Worm (Caenorhabditis elegans) whole organism, young adult: ENCODE results near the gene abt-1.

Experiments used
- B0261.1 ChIP-seq: sonication (generic microtip); optimal IDR thresholded peaks from 2 replicates; lab custom pipeline; 2016; ENCODE audit warnings: mild to moderate bottlenecking, missing genetic modification characterization, moderate library complexity, missing compliant biosample characterization
- D2030.7 ChIP-seq: fragments of 200-800 bp; sonication (Bioruptor generic); IDR thresholded peaks from 2 replicates; pipeline ENCODE4 v1.3.6; 2022; ENCODE audit warnings: missing genetic modification reagents, missing genetic modification characterization, missing compliant biosample characterization
- F39B2.1 ChIP-seq: fragments of 200-800 bp; sonication (Bioruptor generic); IDR thresholded peaks from 2 replicates; pipeline ENCODE4 v1.3.6; 2022; ENCODE audit warnings: missing genetic modification reagents, missing genetic modification characterization, missing compliant biosample characterization
- F57C9.4 ChIP-seq: sonication (generic microtip); optimal IDR thresholded peaks from 2 replicates; lab custom pipeline; 2017; ENCODE audit warnings: mild to moderate bottlenecking, missing genetic modification characterization, missing compliant biosample characterization
- T07F8.4 ChIP-seq: sonication (generic microtip); optimal IDR thresholded peaks from 2 replicates; lab custom pipeline; 2016; ENCODE audit warnings: mild to moderate bottlenecking, missing genetic modification characterization, moderate library complexity, missing compliant biosample characterization
- T26A5.8 ChIP-seq: sonication (generic microtip); optimal IDR thresholded peaks from 2 replicates; lab custom pipeline; 2016; ENCODE audit warnings: missing genetic modification characterization, missing compliant biosample characterization
- Y56A3A.18 ChIP-seq: fragments of 200-800 bp; sonication (Bioruptor generic); IDR thresholded peaks from 2 replicates; pipeline ENCODE4 v1.3.6; 2022; ENCODE audit warnings: missing genetic modification reagents, missing genetic modification characterization, missing compliant biosample characterization
- Y95B8A.8 ChIP-seq: fragments of 200-800 bp; sonication (Bioruptor generic); IDR thresholded peaks from 2 replicates; pipeline ENCODE4 v1.3.6; 2022; ENCODE audit warnings: missing genetic modification reagents, missing genetic modification characterization, missing compliant biosample characterization
- akir-1 ChIP-seq: fragments of 200-800 bp; sonication (Bioruptor generic); optimal IDR thresholded peaks from 2 replicates; lab custom pipeline; 2018; ENCODE audit warnings: mild to moderate bottlenecking, missing genetic modification characterization, moderate library complexity, missing compliant biosample characterization
- aptf-2 ChIP-seq: fragments of 200-800 bp; sonication (Bioruptor generic); conservative IDR thresholded peaks from 2 replicates; pipeline ENCODE4 v1.3.6; 2022; ENCODE audit warnings: missing genetic modification reagents, missing genetic modification characterization, missing compliant biosample characterization
- atf-7 ChIP-seq: sonication (generic microtip); optimal IDR thresholded peaks from 2 replicates; lab custom pipeline; 2017; ENCODE audit warnings: mild to moderate bottlenecking, missing genetic modification characterization, missing compliant biosample characterization
- bed-1 ChIP-seq: fragments of 200-800 bp; sonication (Bioruptor generic); IDR thresholded peaks from 2 replicates; pipeline ENCODE4 v1.3.6; 2022; ENCODE audit warnings: missing genetic modification reagents, missing genetic modification characterization, missing compliant biosample characterization
- cebp-1 ChIP-seq, 2 experiments: fragments of 200-800 bp in 1 of 2; sonication (Bioruptor generic) in 1 of 2; sonication (generic microtip) in 1 of 2; IDR thresholded peaks in 1 of 2; optimal IDR thresholded peaks in 1 of 2; 2 replicates each; pipeline versions ENCODE4 v1.3.6 to Lab custom; 2017 to 2022; ENCODE audit warnings: missing compliant biosample characterization in 2 of 2, missing genetic modification characterization in 2 of 2, mild to moderate bottlenecking in 1 of 2, missing genetic modification reagents in 1 of 2, moderate library complexity in 1 of 2
- cebp-2 ChIP-seq: fragments of 200-800 bp; sonication (Bioruptor generic); IDR thresholded peaks from 2 replicates; pipeline ENCODE4 v1.3.6; 2022; ENCODE audit warnings: missing genetic modification characterization, missing compliant biosample characterization
- ceh-100 ChIP-seq: fragments of 200-800 bp; sonication (Bioruptor generic); IDR thresholded peaks from 2 replicates; pipeline ENCODE4 v1.3.6; 2022; ENCODE audit warnings: missing genetic modification reagents, missing genetic modification characterization, missing compliant biosample characterization
- ceh-40 ChIP-seq: fragments of 200-800 bp; sonication (Bioruptor generic); IDR thresholded peaks from 2 replicates; pipeline ENCODE4 v1.3.6; 2022; ENCODE audit warnings: missing genetic modification characterization, missing compliant biosample characterization
- ceh-58 ChIP-seq: fragments of 200-800 bp; sonication (Bioruptor generic); IDR thresholded peaks from 2 replicates; pipeline ENCODE4 v1.3.6; 2022; ENCODE audit warnings: missing genetic modification characterization, missing compliant biosample characterization
- dox-1 ChIP-seq: fragments of 200-800 bp; sonication (Bioruptor generic); IDR thresholded peaks from 2 replicates; pipeline ENCODE4 v1.3.6; 2022; ENCODE audit warnings: missing genetic modification reagents, missing genetic modification characterization, missing compliant biosample characterization
- efl-1 ChIP-seq: fragments of 150-350 bp; optimal IDR thresholded peaks from 2 replicates; lab custom pipeline; 2014; ENCODE audit warnings: missing biosample characterization, missing genetic modification reagents, missing genetic modification characterization
- egrh-3 ChIP-seq: fragments of 200-800 bp; sonication (Bioruptor generic); IDR thresholded peaks from 2 replicates; pipeline ENCODE4 v1.3.6; 2022; ENCODE audit warnings: missing genetic modification reagents, missing genetic modification characterization, missing compliant biosample characterization
- ekl-4 ChIP-seq: fragments of 200-800 bp; sonication (Bioruptor generic); IDR thresholded peaks from 2 replicates; pipeline ENCODE4 v1.3.6; 2022; ENCODE audit warnings: missing genetic modification reagents, missing genetic modification characterization, missing compliant biosample characterization
- hmg-20 ChIP-seq: fragments of 200-800 bp; sonication (Bioruptor generic); IDR thresholded peaks from 2 replicates; pipeline ENCODE4 v1.3.6; 2022; ENCODE audit warnings: missing genetic modification reagents, missing genetic modification characterization, missing compliant biosample characterization
- lag-1 ChIP-seq: fragments of 200-800 bp; sonication (Bioruptor generic); IDR thresholded peaks from 2 replicates; pipeline ENCODE4 v1.3.6; 2022; ENCODE audit warnings: missing genetic modification reagents, missing genetic modification characterization, missing compliant biosample characterization
- let-607 ChIP-seq, 2 experiments: fragments of 200-800 bp in 1 of 2; sonication (Bioruptor generic) in 1 of 2; sonication (generic microtip) in 1 of 2; optimal IDR thresholded peaks; 2 replicates each; lab custom pipeline; 2016 to 2018; ENCODE audit warnings: mild to moderate bottlenecking in 2 of 2, missing compliant biosample characterization in 2 of 2, missing genetic modification characterization in 2 of 2, moderate library complexity in 2 of 2, missing genotype in 1 of 2
- lin-35 ChIP-seq, 3 experiments: fragments of 150-350 bp in 2 of 3; sonication (generic microtip) in 1 of 3; optimal IDR thresholded peaks; 2 replicates each; lab custom pipeline; 2014 to 2018; ENCODE audit warnings: missing biosample characterization in 3 of 3, missing genetic modification characterization in 3 of 3, missing genetic modification reagents in 3 of 3
- madf-10 ChIP-seq: sonication (generic microtip); optimal IDR thresholded peaks from 2 replicates; lab custom pipeline; 2016; ENCODE audit warnings: mild to moderate bottlenecking, missing genetic modification characterization, missing compliant biosample characterization
- madf-3 ChIP-seq: fragments of 200-800 bp; sonication (Bioruptor generic); IDR thresholded peaks from 2 replicates; pipeline ENCODE4 v1.3.6; 2022; ENCODE audit warnings: missing genetic modification reagents, missing genetic modification characterization, missing compliant biosample characterization
- mes-4 ChIP-seq: sonication (generic microtip); optimal IDR thresholded peaks from 2 replicates; lab custom pipeline; 2016; ENCODE audit warnings: missing genotype, missing genetic modification characterization, missing compliant biosample characterization
- mxl-1 ChIP-seq: sonication (generic microtip); optimal IDR thresholded peaks from 2 replicates; lab custom pipeline; 2016; ENCODE audit warnings: missing genetic modification characterization, missing compliant biosample characterization
- nfya-1 ChIP-seq: sonication (generic microtip); optimal IDR thresholded peaks from 2 replicates; lab custom pipeline; 2017; ENCODE audit warnings: antibody characterized with exemption, missing compliant biosample characterization, missing genetic modification characterization, borderline replicate concordance; ENCODE audit not compliant: insufficient read depth
- nhr-90 ChIP-seq: sonication (generic microtip); optimal IDR thresholded peaks from 2 replicates; lab custom pipeline; 2016; ENCODE audit warnings: missing genotype, mild to moderate bottlenecking, missing genetic modification characterization, missing compliant biosample characterization
- rpc-1 ChIP-seq, 2 experiments: fragments of 150-350 bp in 1 of 2; sonication (generic microtip) in 1 of 2; optimal IDR thresholded peaks; 2 replicates each; lab custom pipeline; 2014 to 2018; ENCODE audit warnings: missing biosample characterization in 1 of 2, missing genetic modification characterization in 1 of 2, missing genetic modification reagents in 1 of 2, missing genotype in 1 of 2
- sdz-38 ChIP-seq: sonication (generic microtip); optimal IDR thresholded peaks from 2 replicates; lab custom pipeline; 2016; ENCODE audit warnings: missing genotype, missing genetic modification characterization, missing compliant biosample characterization
- sea-2 ChIP-seq: fragments of 200-800 bp; sonication (Bioruptor generic); IDR thresholded peaks from 2 replicates; pipeline ENCODE4 v1.3.6; 2022; ENCODE audit warnings: missing genetic modification characterization, missing compliant biosample characterization
- snpc-3.4 ChIP-seq: sonication (generic microtip); optimal IDR thresholded peaks from 2 replicates; lab custom pipeline; 2017; ENCODE audit warnings: missing genetic modification characterization, mild to moderate bottlenecking, missing compliant biosample characterization, antibody characterized with exemption, moderate library complexity, missing genotype, missing genetic modification reagents
- snpc-4 ChIP-seq, 5 experiments: fragments of 150-350 bp in 1 of 5; sonication (generic microtip) in 4 of 5; optimal IDR thresholded peaks; 2 replicates each; lab custom pipeline; 2014 to 2018; ENCODE audit warnings: missing genetic modification characterization in 5 of 5, missing biosample characterization in 3 of 5, antibody characterized with exemption in 2 of 5, mild to moderate bottlenecking in 2 of 5, missing compliant biosample characterization in 2 of 5, missing genotype in 2 of 5, moderate library complexity in 2 of 5, missing genetic modification reagents in 1 of 5
- somi-1 ChIP-seq: fragments of 200-800 bp; sonication (Bioruptor generic); optimal IDR thresholded peaks from 2 replicates; lab custom pipeline; 2018; ENCODE audit warnings: mild to moderate bottlenecking, missing genetic modification characterization, missing compliant biosample characterization
- tbx-9 ChIP-seq: sonication (generic microtip); optimal IDR thresholded peaks from 2 replicates; lab custom pipeline; 2016; ENCODE audit warnings: borderline replicate concordance, missing genetic modification characterization, inconsistent platforms, missing compliant biosample characterization
- tlf-1 ChIP-seq: fragments of 200-800 bp; sonication (Bioruptor generic); optimal IDR thresholded peaks from 2 replicates; lab custom pipeline; 2018; ENCODE audit warnings: mild to moderate bottlenecking, missing genetic modification characterization, missing compliant biosample characterization
- unc-62 ChIP-seq: fragments of 150-350 bp; optimal IDR thresholded peaks from 2 replicates; lab custom pipeline; 2014; ENCODE audit warnings: missing biosample characterization, missing genetic modification reagents, missing genetic modification characterization
- xnd-1 ChIP-seq: sonication (generic microtip); optimal IDR thresholded peaks from 2 replicates; lab custom pipeline; 2016; ENCODE audit warnings: missing genotype, missing genetic modification reagents, missing genetic modification characterization, missing compliant biosample characterization
- zim-3 ChIP-seq: sonication (generic microtip); optimal IDR thresholded peaks from 2 replicates; lab custom pipeline; 2017; ENCODE audit warnings: mild to moderate bottlenecking, missing genetic modification characterization, moderate library complexity, missing compliant biosample characterization
- ztf-18 ChIP-seq: sonication (generic microtip); optimal IDR thresholded peaks from 2 replicates; lab custom pipeline; 2016; ENCODE audit warnings: missing genotype, mild to moderate bottlenecking, missing genetic modification characterization, missing compliant biosample characterization
- ztf-22 ChIP-seq: fragments of 200-800 bp; sonication (Bioruptor generic); optimal IDR thresholded peaks from 2 replicates; lab custom pipeline; 2018; ENCODE audit warnings: mild to moderate bottlenecking, missing genetic modification characterization, moderate library complexity, missing compliant biosample characterization
- ztf-25 ChIP-seq: fragments of 200-800 bp; sonication (Bioruptor generic); IDR thresholded peaks from 2 replicates; pipeline ENCODE4 v1.3.6; 2022; ENCODE audit warnings: missing genetic modification reagents, missing genetic modification characterization, missing compliant biosample characterization
- ztf-26 ChIP-seq: sonication (generic microtip); optimal IDR thresholded peaks from 2 replicates; lab custom pipeline; 2017; ENCODE audit warnings: missing genetic modification characterization, missing compliant biosample characterization
- ztf-6 ChIP-seq: fragments of 200-800 bp; sonication (Bioruptor generic); IDR thresholded peaks from 2 replicates; pipeline ENCODE4 v1.3.6; 2022; ENCODE audit warnings: missing genetic modification reagents, missing genetic modification characterization, missing compliant biosample characterization

The abt-1 gene

ce11 chrIV:10252350-10252792 lies 37.7 kb upstream of the abt-1 start (continued):
- TF ChIP-seq xnd-1 (no peak), ceh-58 (GFP tag; lab: Robert Waterston, UW) (no peak), hmg-20 (GFP tag; lab: Robert Waterston, UW) (no peak), madf-10 (tag; lab: Kevin White, UChicago) (peak; percentile 60), cebp-2 (GFP tag; lab: Robert Waterston, UW) (no peak), unc-62 (GFP tag; lab: Kevin White, UChicago) (peak; percentile 41), aptf-2 (no peak), efl-1 (no peak), bed-1 (no peak), mxl-1 (tag; lab: Kevin White, UChicago) (peak; percentile 19), Y56A3A.18 (GFP tag; lab: Robert Waterston, UW) (no peak), D2030.7 (GFP tag; lab: Robert Waterston, UW) (no peak), ceh-40 (GFP tag; lab: Robert Waterston, UW) (no peak), mes-4 (tag; lab: Kevin White, UChicago) (no peak), tbx-9 (tag; lab: Kevin White, UChicago) (no peak), rpc-1 (optimal IDR thresholded peaks at IDR 0.05; lab: Kevin White, UChicago) (no peak), rpc-1 (tag; optimal IDR thresholded peaks at IDR 0.05; lab: Kevin White, UChicago) (no peak), cebp-1 (GFP tag; IDR thresholded peaks at IDR 0.05; lab: Robert Waterston, UW) (peak; percentile 50; the same call in 1 of the 2 replicates), cebp-1 (tag; optimal IDR thresholded peaks at IDR 0.05; lab: Kevin White, UChicago) (peak; percentile 89), F57C9.4 (no peak), ceh-100 (0 out of 2 replicates have a peak, but pooled peaks have one; percentile 10), T07F8.4 (no peak), T26A5.8 (tag; lab: Kevin White, UChicago) (no peak), sea-2 (no peak), ztf-22 (peak; percentile 61), lin-35 (GFP tag; optimal IDR thresholded peaks at IDR 0.05; lab: Kevin White, UChicago) (peak in 2 of 3 experiments; percentile 32 to 80), ekl-4 (GFP tag; lab: Robert Waterston, UW) (0 out of 2 replicates have a peak, but pooled peaks have one; percentile 28), F39B2.1 (GFP tag; lab: Robert Waterston, UW) (no peak), ztf-26 (tag; lab: Kevin White, UChicago) (peak; percentile 43), ztf-25 (GFP tag; lab: Robert Waterston, UW) (no peak), zim-3 (tag; lab: Kevin White, UChicago) (no peak), ztf-18 (tag; lab: Kevin White, UChicago) (peak; percentile 21), egrh-3 (GFP tag; lab: Robert Waterston, UW) (peak; percentile 76), madf-3 (GFP tag; lab: Robert Waterston, UW) (no peak), ztf-6 (no peak), let-607 (tag; optimal IDR thresholded peaks at IDR 0.05; lab: Kevin White, UChicago) (peak; percentile 65 to 75), snpc-3.4 (no peak), sdz-38 (tag; lab: Kevin White, UChicago) (no peak), dox-1 (GFP tag; lab: Robert Waterston, UW) (peak; percentile 83), somi-1 (GFP tag; lab: Kevin White, UChicago) (peak; percentile 84), tlf-1 (GFP tag; lab: Kevin White, UChicago) (peak; percentile 75), B0261.1 (no peak), nfya-1 (tag; lab: Kevin White, UChicago) (no peak), nhr-90 (tag; lab: Kevin White, UChicago) (peak; percentile 50), atf-7 (tag; lab: Kevin White, UChicago) (peak; percentile 93), snpc-4 (GFP tag; optimal IDR thresholded peaks at IDR 0.05; lab: Kevin White, UChicago) (peak; percentile 63), snpc-4 (tag; optimal IDR thresholded peaks at IDR 0.05; lab: Kevin White, UChicago) (peak in 2 of 4 experiments; percentile 55 to 56), akir-1 (GFP tag; lab: Kevin White, UChicago) (no peak), lag-1 (no peak), Y95B8A.8 (GFP tag; lab: Robert Waterston, UW) (no peak)
